Worm (Caenorhabditis elegans): Measurements from ENCODE around the gene W03F8.6.

- TF ChIP-seq nhr-11 (tag; optimal IDR thresholded peaks at IDR 0.05) (no peak), unc-86 (tag; optimal IDR thresholded peaks at IDR 0.05) (no peak), tbx-7 (tag; optimal IDR thresholded peaks at IDR 0.05) (no peak)
Observed at ce11 chrIV:5221721-5222120, 35.3 kb upstream of the W03F8.6 start.

All from whole organism, late embryonic.